Worm (Caenorhabditis elegans) whole organism, L2 larva: Measurements from ENCODE around the gene C04A11.2.
A peak's percentile ranks its signal among the peaks of the same experiment; 100 is the strongest.

Source experiments
- C34F6.9 ChIP-seq: fragments of 150-350 bp; optimal IDR thresholded peaks from 2 replicates; lab custom pipeline; 2014; ENCODE audit warnings: missing biosample characterization, missing genetic modification characterization
- F13H6.1 ChIP-seq: sonication (generic microtip); optimal IDR thresholded peaks from 2 replicates; lab custom pipeline; 2016; ENCODE audit warnings: missing genetic modification characterization, missing compliant biosample characterization
- R02D3.7 ChIP-seq: fragments of 150-350 bp; optimal IDR thresholded peaks from 2 replicates; lab custom pipeline; 2014; ENCODE audit warnings: missing biosample characterization, missing genetic modification characterization
- Y55F3AM.14 ChIP-seq: fragments of 200-800 bp; sonication (Bioruptor generic); optimal IDR thresholded peaks from 2 replicates; lab custom pipeline; 2018; ENCODE audit warnings: mild to moderate bottlenecking, missing genetic modification characterization, missing compliant biosample characterization
- ZK546.5 ChIP-seq: sonication (generic microtip); optimal IDR thresholded peaks from 2 replicates; lab custom pipeline; 2017; ENCODE audit warnings: missing biosample characterization, missing genetic modification characterization
- alr-1 ChIP-seq: fragments of 150-350 bp; optimal IDR thresholded peaks from 2 replicates; lab custom pipeline; 2014; ENCODE audit warnings: missing biosample characterization, missing genetic modification characterization
- ama-1 ChIP-seq: fragments of 150-350 bp; optimal IDR thresholded peaks from 2 replicates; lab custom pipeline; 2018; ENCODE audit warnings: inconsistent platforms
- blmp-1 ChIP-seq: sonication (generic microtip); optimal IDR thresholded peaks from 2 replicates; lab custom pipeline; 2017; ENCODE audit warnings: missing genetic modification characterization, mild to moderate bottlenecking, missing compliant biosample characterization, antibody characterized with exemption, moderate library complexity; ENCODE audit not compliant: insufficient read depth
- ceh-16 ChIP-seq: fragments of 150-350 bp; optimal IDR thresholded peaks from 2 replicates; lab custom pipeline; 2014; ENCODE audit warnings: missing biosample characterization, missing genetic modification characterization
- ceh-82 ChIP-seq: fragments of 150-350 bp; optimal IDR thresholded peaks from 2 replicates; lab custom pipeline; 2014; ENCODE audit warnings: missing biosample characterization, missing genetic modification characterization
- dmd-4 ChIP-seq: sonication (generic microtip); optimal IDR thresholded peaks from 2 replicates; lab custom pipeline; 2017; ENCODE audit warnings: missing biosample characterization, missing genetic modification characterization
- elt-3 ChIP-seq: sonication (generic microtip); optimal IDR thresholded peaks from 2 replicates; lab custom pipeline; 2017; ENCODE audit warnings: missing biosample characterization, missing genetic modification characterization
- fos-1 ChIP-seq: fragments of 150-350 bp; optimal IDR thresholded peaks from 2 replicates; lab custom pipeline; 2014; ENCODE audit warnings: missing biosample characterization, missing genetic modification characterization
- gmeb-1 ChIP-seq: fragments of 150-350 bp; optimal IDR thresholded peaks from 2 replicates; lab custom pipeline; 2014; ENCODE audit warnings: missing biosample characterization, missing genetic modification characterization
- lin-11 ChIP-seq: fragments of 150-350 bp; sonication (generic microtip); optimal IDR thresholded peaks from 2 replicates; lab custom pipeline; 2014; ENCODE audit warnings: missing biosample characterization, missing genetic modification characterization, inconsistent platforms, mixed read lengths
- lin-13 ChIP-seq: fragments of 150-350 bp; optimal IDR thresholded peaks from 2 replicates; lab custom pipeline; 2014; ENCODE audit warnings: missing biosample characterization, missing genetic modification reagents, missing genetic modification characterization
- lin-39 ChIP-seq: fragments of 150-350 bp; optimal IDR thresholded peaks from 2 replicates; lab custom pipeline; 2014; ENCODE audit warnings: missing biosample characterization, missing genetic modification reagents, missing genetic modification characterization
- lsy-2 ChIP-seq, 2 experiments: fragments of 150-350 bp in 1 of 2; sonication (generic microtip) in 1 of 2; optimal IDR thresholded peaks; 2 replicates each; lab custom pipeline; 2014 to 2017; ENCODE audit warnings: missing biosample characterization in 2 of 2, missing genetic modification characterization in 2 of 2
- mab-5 ChIP-seq: fragments of 150-350 bp; optimal IDR thresholded peaks from 2 replicates; lab custom pipeline; 2014; ENCODE audit warnings: missing biosample characterization, missing genetic modification characterization
- mbf-1 ChIP-seq: sonication (generic microtip); optimal IDR thresholded peaks from 2 replicates; lab custom pipeline; 2017; ENCODE audit warnings: missing biosample characterization, missing genetic modification characterization
- mdl-1 ChIP-seq, 2 experiments: fragments of 150-350 bp in 1 of 2; sonication (generic microtip) in 1 of 2; optimal IDR thresholded peaks; 2 replicates each; lab custom pipeline; 2017; ENCODE audit warnings: missing biosample characterization in 2 of 2, missing genetic modification characterization in 2 of 2
- nhr-12 ChIP-seq: fragments of 150-350 bp; optimal IDR thresholded peaks from 2 replicates; lab custom pipeline; 2014; ENCODE audit warnings: missing biosample characterization, missing genetic modification characterization
- nhr-129 ChIP-seq: fragments of 150-350 bp; optimal IDR thresholded peaks from 2 replicates; lab custom pipeline; 2014; ENCODE audit warnings: missing biosample characterization, missing genetic modification characterization
- nhr-21 ChIP-seq: fragments of 150-350 bp; optimal IDR thresholded peaks from 2 replicates; lab custom pipeline; 2014; ENCODE audit warnings: missing biosample characterization, missing genetic modification characterization
- nhr-23 ChIP-seq: fragments of 150-350 bp; optimal IDR thresholded peaks from 2 replicates; lab custom pipeline; 2014; ENCODE audit warnings: missing biosample characterization, missing genetic modification reagents, missing genetic modification characterization
- nhr-6 ChIP-seq: fragments of 150-350 bp; optimal IDR thresholded peaks from 2 replicates; lab custom pipeline; 2014; ENCODE audit warnings: missing biosample characterization, missing genetic modification characterization
- nhr-77 ChIP-seq: fragments of 150-350 bp; optimal IDR thresholded peaks from 2 replicates; lab custom pipeline; 2014; ENCODE audit warnings: missing biosample characterization, missing genetic modification characterization
- sem-4 ChIP-seq: fragments of 150-350 bp; optimal IDR thresholded peaks from 2 replicates; lab custom pipeline; 2014; ENCODE audit warnings: missing biosample characterization, missing genetic modification reagents, missing genetic modification characterization
- sma-3 ChIP-seq: sonication (generic microtip); optimal IDR thresholded peaks from 2 replicates; lab custom pipeline; 2016; ENCODE audit warnings: missing genetic modification reagents, missing genetic modification characterization, missing compliant biosample characterization
- sma-9 ChIP-seq, 2 experiments: fragments of 150-350 bp in 1 of 2; sonication (generic microtip) in 1 of 2; optimal IDR thresholded peaks; 2 replicates each; lab custom pipeline; 2014 to 2016; ENCODE audit warnings: missing genetic modification characterization in 2 of 2, mild to moderate bottlenecking in 1 of 2, missing biosample characterization in 1 of 2, missing compliant biosample characterization in 1 of 2, missing genetic modification reagents in 1 of 2, moderate library complexity in 1 of 2
- unc-39 ChIP-seq: fragments of 150-350 bp; optimal IDR thresholded peaks from 2 replicates; lab custom pipeline; 2014; ENCODE audit warnings: missing biosample characterization, missing genetic modification characterization
- unc-55 ChIP-seq: fragments of 150-350 bp; sonication (generic microtip); optimal IDR thresholded peaks from 3 replicates; lab custom pipeline; 2014; ENCODE audit warnings: missing biosample characterization, missing genetic modification reagents, missing genetic modification characterization
- unc-62 ChIP-seq: fragments of 150-350 bp; optimal IDR thresholded peaks from 2 replicates; lab custom pipeline; 2014; ENCODE audit warnings: missing biosample characterization, missing genetic modification reagents, missing genetic modification characterization
- ztf-1 ChIP-seq: fragments of 200-800 bp; sonication (Bioruptor generic); conservative IDR thresholded peaks from 2 replicates; pipeline ENCODE4 v1.3.6; 2022; ENCODE audit warnings: missing genetic modification characterization, missing compliant biosample characterization
- ztf-11 ChIP-seq: sonication (generic microtip); optimal IDR thresholded peaks from 2 replicates; lab custom pipeline; 2017; ENCODE audit warnings: missing biosample characterization, missing genetic modification characterization
- ztf-4 ChIP-seq: fragments of 150-350 bp; optimal IDR thresholded peaks from 2 replicates; lab custom pipeline; 2014; ENCODE audit warnings: missing biosample characterization, missing genetic modification characterization

C04A11.2 gene

DNA sequence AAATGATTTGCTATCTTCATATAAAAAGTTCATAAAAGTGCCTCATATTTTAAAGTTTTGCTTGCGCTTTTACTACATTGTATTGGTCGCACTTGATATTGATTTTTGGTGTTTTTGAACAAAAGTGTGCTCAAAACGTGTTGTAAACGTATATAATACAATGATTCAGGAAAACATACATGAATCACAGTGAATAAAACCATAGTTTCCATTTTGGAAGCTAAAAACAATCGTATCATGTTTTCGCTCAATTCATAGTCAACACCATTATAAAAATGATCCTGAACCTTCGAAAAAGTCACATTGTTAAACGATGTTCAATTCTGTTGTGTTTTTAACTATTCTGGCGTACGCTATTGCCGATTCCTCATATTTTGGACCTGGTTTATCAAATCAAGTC is 21.3 kb downstream of the C04A11.2 start, which contains the start of gene C40C9.3:
C40C9.3 (plus strand) TSS at position 301 of the 400 bp plus-strand sequence.
- TF ChIP-seq mbf-1 (no peak), elt-3 (tag; lab: Kevin White, UChicago) (no peak), alr-1 (tag; lab: Kevin White, UChicago) (no peak), R02D3.7 (tag; lab: Kevin White, UChicago) (no peak), ztf-4 (tag; lab: Kevin White, UChicago) (no peak), blmp-1 (tag; lab: Kevin White, UChicago) (no peak), unc-62 (GFP tag; lab: Kevin White, UChicago) (no peak), ceh-16 (tag; lab: Kevin White, UChicago) (no peak), nhr-77 (tag; lab: Kevin White, UChicago) (no peak), dmd-4 (tag; lab: Kevin White, UChicago) (no peak), ceh-82 (tag; lab: Kevin White, UChicago) (no peak), C34F6.9 (tag; lab: Kevin White, UChicago) (no peak), unc-39 (tag; lab: Kevin White, UChicago) (no peak), sma-3 (GFP tag; lab: Kevin White, UChicago) (no peak), Y55F3AM.14 (GFP tag; lab: Kevin White, UChicago) (no peak), nhr-21 (tag; lab: Kevin White, UChicago) (no peak), lin-13 (no peak), ZK546.5 (tag; lab: Kevin White, UChicago) (no peak), nhr-6 (no peak), ztf-11 (tag; lab: Kevin White, UChicago) (no peak)

DNA sequence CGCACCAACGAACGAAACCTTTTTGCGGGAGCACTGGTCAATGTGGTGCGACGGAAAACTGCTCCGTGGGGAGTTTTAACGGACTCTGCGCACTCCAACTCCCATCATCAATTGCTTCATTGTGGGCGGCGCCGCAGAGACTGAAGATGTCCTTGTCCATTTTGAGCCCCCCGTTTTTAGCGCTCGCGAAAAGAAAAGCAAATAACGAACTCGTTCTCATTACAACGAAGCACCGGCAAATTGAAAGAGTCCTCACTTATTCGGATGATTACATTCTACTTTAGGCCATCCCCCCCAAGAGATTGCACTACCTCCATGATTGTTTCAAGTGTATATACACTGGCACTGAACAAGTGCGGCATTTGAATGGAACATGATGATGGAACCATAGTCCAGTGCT is 21.8 kb downstream of the C04A11.2 start, which contains the start of gene acr-9:
acr-9 (minus strand) TSS at position 101 of the 400 bp plus-strand sequence.
- no peak for TF ChIP-seq nhr-23 (tag; lab: Kevin White, UChicago)
- no peak for TF ChIP-seq nhr-12
- no peak for TF ChIP-seq fos-1 (tag; lab: Kevin White, UChicago)

DNA sequence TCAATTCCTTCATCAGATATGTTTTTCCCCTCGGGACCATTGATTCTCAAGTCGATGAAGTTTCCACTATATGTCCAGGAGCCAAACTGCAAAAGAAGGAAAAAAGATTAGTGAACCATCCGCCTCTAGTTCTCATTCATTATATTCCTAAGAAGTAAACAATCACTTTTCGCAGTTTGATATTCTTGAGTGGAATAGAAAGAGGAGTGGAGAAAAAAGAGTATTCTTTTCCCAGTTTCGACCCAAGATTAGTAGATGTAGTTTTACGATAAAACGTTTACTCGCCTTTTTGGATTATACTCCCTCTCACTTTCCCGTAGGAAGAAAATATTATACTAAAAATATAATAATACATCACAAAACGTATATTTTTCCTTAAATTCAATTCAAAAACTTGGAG is 23.7 kb downstream of the C04A11.2 start:
- TF ChIP-seq lsy-2 (tag; optimal IDR thresholded peaks at IDR 0.05; lab: Kevin White, UChicago) (no peak), ztf-1 (no peak), unc-62 (GFP tag; lab: Kevin White, UChicago) (no peak), dmd-4 (tag; lab: Kevin White, UChicago) (no peak), sma-3 (GFP tag; lab: Kevin White, UChicago) (no peak), nhr-21 (tag; lab: Kevin White, UChicago) (no peak), ZK546.5 (tag; lab: Kevin White, UChicago) (no peak), unc-55 (GFP tag; lab: Kevin White, UChicago) (peak; percentile 82), nhr-6 (no peak), mab-5 (tag; lab: Kevin White, UChicago) (peak; percentile 3)

DNA sequence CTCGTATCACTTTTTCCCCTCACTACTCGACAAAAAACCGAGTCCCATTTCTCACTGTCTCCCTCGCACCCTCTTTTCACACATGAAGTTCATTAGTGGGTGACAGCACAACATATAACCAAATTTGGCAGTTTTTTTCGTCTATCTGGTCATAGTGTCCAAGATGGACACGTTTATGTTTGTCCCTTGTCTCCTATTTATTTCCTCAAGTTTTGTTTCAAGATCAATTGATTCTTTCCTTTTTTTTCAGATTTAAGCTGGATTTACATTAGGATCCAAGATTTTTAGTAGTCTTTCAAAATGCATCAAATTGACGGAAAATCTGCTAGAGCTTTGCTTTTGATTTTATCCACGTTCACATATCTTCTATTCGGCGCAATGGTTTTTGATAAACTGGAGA is 29.1 kb downstream of the C04A11.2 start, which contains the start of gene twk-20:
twk-20 (plus strand) TSS at position 301 of the 400 bp plus-strand sequence.
- TF ChIP-seq blmp-1 (tag; lab: Kevin White, UChicago) (no peak), fos-1 (tag; lab: Kevin White, UChicago) (no peak), lsy-2 (tag; optimal IDR thresholded peaks at IDR 0.05; lab: Kevin White, UChicago) (no peak), mbf-1 (no peak), mdl-1 (tag; optimal IDR thresholded peaks at IDR 0.05; lab: Kevin White, UChicago) (no peak), ama-1 (lab: Kevin White, UChicago) (no peak)
- TF ChIP-seq, all 48 proteins: peak for 0

DNA sequence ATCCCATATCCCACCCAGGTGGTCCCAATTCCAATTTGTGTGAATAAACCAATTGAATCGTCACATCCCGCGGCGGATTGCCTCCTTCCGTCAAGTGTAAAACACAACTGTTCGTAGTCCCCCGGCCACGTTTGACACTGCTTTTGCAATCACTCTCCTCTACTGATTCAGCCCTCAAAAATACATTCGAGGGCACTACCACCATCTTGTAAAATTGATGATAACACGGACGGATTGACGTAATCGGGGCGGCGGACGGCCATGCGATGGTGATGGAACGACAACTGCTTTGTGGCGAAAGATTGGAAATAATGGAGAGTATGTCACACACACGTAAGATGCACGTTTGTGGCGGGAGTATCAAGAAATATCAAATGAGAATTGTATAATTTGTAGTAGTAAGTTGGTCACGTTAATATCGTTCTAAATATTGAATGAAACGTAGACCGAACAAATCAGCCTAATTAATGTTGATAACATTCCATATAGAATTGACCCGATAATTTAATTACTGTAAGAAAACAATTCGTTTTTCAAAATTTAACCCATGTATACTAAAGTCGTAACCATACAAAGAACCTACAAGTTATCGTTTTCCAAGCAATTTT is 30.2 kb downstream of the C04A11.2 start:
- peak; percentile 53 for TF ChIP-seq nhr-129
- TF ChIP-seq lin-11 (tag; lab: Kevin White, UChicago) = no peak
- TF ChIP-seq lin-39 (tag; lab: Kevin White, UChicago) = peak; percentile 9
- peak; percentile 11 for TF ChIP-seq sem-4 (tag; lab: Kevin White, UChicago)
- no peak for TF ChIP-seq nhr-23 (tag; lab: Kevin White, UChicago)
- peak; percentile 31 for TF ChIP-seq sma-9 (GFP tag; optimal IDR thresholded peaks at IDR 0.05; lab: Kevin White, UChicago)
- TF ChIP-seq sma-9 (tag; optimal IDR thresholded peaks at IDR 0.05; lab: Kevin White, UChicago) = no peak
- no peak for TF ChIP-seq ztf-11 (tag; lab: Kevin White, UChicago)
- no peak for TF ChIP-seq Y55F3AM.14 (GFP tag; lab: Kevin White, UChicago)
- TF ChIP-seq F13H6.1 (tag; lab: Kevin White, UChicago) = peak; percentile 69
- TF ChIP-seq C34F6.9 (tag; lab: Kevin White, UChicago) = peak; percentile 17
- TF ChIP-seq blmp-1 (tag; lab: Kevin White, UChicago) = no peak
- no peak for TF ChIP-seq gmeb-1 (tag; lab: Kevin White, UChicago)
